Fruit fly (Drosophila melanogaster): ENCODE measurements around the gene RpL10Aa.

DNA sequence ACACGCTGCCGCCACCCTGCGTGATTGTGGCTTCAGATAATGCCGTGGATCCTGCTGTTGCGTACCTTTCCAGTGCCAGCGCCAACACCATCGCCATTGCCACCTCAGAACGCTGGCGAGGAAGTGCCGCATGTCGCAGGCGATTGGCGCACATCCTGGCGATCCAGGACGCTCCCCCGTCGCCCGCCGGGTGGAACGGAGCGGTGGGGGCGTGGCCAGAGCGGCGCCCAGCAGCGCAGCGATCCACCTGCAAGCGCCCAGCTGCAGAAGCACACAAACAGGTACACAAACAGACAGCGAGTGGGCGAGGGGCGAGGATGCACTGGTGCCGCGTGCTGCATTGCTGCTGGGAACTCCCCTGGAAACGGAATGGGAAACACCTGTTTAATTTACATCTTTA, 20.0 kb downstream of the RpL10Aa start:
- no peak for TF ChIP-seq Hr78 (GFP tag; optimal IDR thresholded peaks at IDR 0.05)
- no peak for TF ChIP-seq CG7556 (GFP tag; optimal IDR thresholded peaks at IDR 0.05)
- no peak for TF ChIP-seq CG3726 (GFP tag; IDR thresholded peaks at IDR 0.05)
- TF ChIP-seq yki (optimal IDR thresholded peaks at IDR 0.05), result no peak
- TF ChIP-seq CG13894 (tag; optimal IDR thresholded peaks at IDR 0.05), result no peak
- TF ChIP-seq CG12769 (tag; optimal IDR thresholded peaks at IDR 0.05), result no peak
- no peak for TF ChIP-seq CG5953 (GFP tag; IDR thresholded peaks at IDR 0.05)
- no peak for TF ChIP-seq Six4 (GFP tag; optimal IDR thresholded peaks at IDR 0.05)
- no peak for TF ChIP-seq exex (tag; optimal IDR thresholded peaks at IDR 0.05)
- TF ChIP-seq fd3F (GFP tag; optimal IDR thresholded peaks at IDR 0.05), result no peak
- no peak for TF ChIP-seq dmrt99B (tag; optimal IDR thresholded peaks at IDR 0.05)
- no peak for TF ChIP-seq CG10209 (GFP tag; optimal IDR thresholded peaks at IDR 0.05)
- no peak for TF ChIP-seq Gug (GFP tag; IDR thresholded peaks at IDR 0.05)
